Fruit fly (Drosophila melanogaster) whole organism, adult: ENCODE results near the gene CG14262.
A peak's percentile ranks its signal among the peaks of the same experiment; 100 is the strongest.

Experiments used
- CG11617 ChIP-seq: fragments of 200-800 bp; sonication (Bioruptor generic); optimal IDR thresholded peaks from 2 replicates; lab custom pipeline; 2017; ENCODE audit warnings: mild to moderate bottlenecking, missing biosample characterization, missing genetic modification reagents, missing genetic modification characterization
- CG12768 ChIP-seq: fragments of 200-800 bp; sonication (Bioruptor generic); optimal IDR thresholded peaks from 2 replicates; lab custom pipeline; 2017; ENCODE audit warnings: missing biosample characterization, missing genetic modification characterization, mild to moderate bottlenecking, moderate library complexity, missing genetic modification reagents
- CG14711 ChIP-seq: fragments of 200-800 bp; sonication (Bioruptor generic); optimal IDR thresholded peaks from 2 replicates; lab custom pipeline; 2018; ENCODE audit warnings: missing biosample characterization, mild to moderate bottlenecking, missing genetic modification characterization, moderate library complexity
- CG1620 ChIP-seq: fragments of 200-800 bp; sonication (Bioruptor generic); optimal IDR thresholded peaks from 2 replicates; lab custom pipeline; 2016; ENCODE audit warnings: missing biosample characterization, missing genetic modification characterization
- CG33017 ChIP-seq: fragments of 200-800 bp; sonication (Bioruptor generic); optimal IDR thresholded peaks from 2 replicates; lab custom pipeline; 2018; ENCODE audit warnings: missing biosample characterization, mild to moderate bottlenecking, missing genetic modification characterization, moderate library complexity
- CG5204 ChIP-seq: fragments of 200-800 bp; sonication (Bioruptor generic); optimal IDR thresholded peaks from 2 replicates; lab custom pipeline; 2016; ENCODE audit warnings: missing biosample characterization, missing genetic modification characterization
- CG7045 ChIP-seq: fragments of 200-800 bp; sonication (Bioruptor generic); optimal IDR thresholded peaks from 2 replicates; lab custom pipeline; 2017; ENCODE audit warnings: missing biosample characterization, mild to moderate bottlenecking, missing genetic modification characterization
- CG7101 ChIP-seq: fragments of 200-800 bp; sonication (Bioruptor generic); optimal IDR thresholded peaks from 2 replicates; lab custom pipeline; 2018; ENCODE audit warnings: missing biosample characterization, mild to moderate bottlenecking, missing genetic modification characterization, moderate library complexity
- Clk ChIP-seq: fragments of 200-800 bp; sonication (Bioruptor generic); optimal IDR thresholded peaks from 2 replicates; lab custom pipeline; 2017; ENCODE audit warnings: missing biosample characterization, missing genetic modification characterization
- Crg-1 ChIP-seq: fragments of 200-800 bp; sonication (Bioruptor generic); optimal IDR thresholded peaks from 2 replicates; lab custom pipeline; 2016; ENCODE audit warnings: missing biosample characterization, missing genetic modification characterization
- Hr96 ChIP-seq: fragments of 200-800 bp; sonication (Bioruptor generic); optimal IDR thresholded peaks from 2 replicates; lab custom pipeline; 2016; ENCODE audit warnings: missing biosample characterization, missing genetic modification characterization
- Mnt ChIP-seq: fragments of 200-800 bp; sonication (Bioruptor generic); optimal IDR thresholded peaks from 2 replicates; lab custom pipeline; 2016; ENCODE audit warnings: missing biosample characterization, mild to moderate bottlenecking, missing genetic modification characterization
- bab1 ChIP-seq: fragments of 200-800 bp; sonication (Bioruptor generic); optimal IDR thresholded peaks from 3 replicates; lab custom pipeline; 2019; ENCODE audit warnings: missing biosample characterization, mild to moderate bottlenecking, missing genetic modification characterization, moderate library complexity
- cic ChIP-seq: fragments of 200-800 bp; sonication (Bioruptor generic); optimal IDR thresholded peaks from 2 replicates; lab custom pipeline; 2017; ENCODE audit warnings: missing biosample characterization, mild to moderate bottlenecking, missing genetic modification characterization, moderate library complexity
- cnc ChIP-seq, 2 experiments: fragments of >200 bp; optimal IDR thresholded peaks; 2 replicates each; lab custom pipeline; 2017
- kay ChIP-seq: fragments of 200-800 bp; sonication (Bioruptor generic); peaks from one replicate; lab custom pipeline; 2016; ENCODE audit warnings: missing biosample characterization, missing genetic modification characterization, borderline replicate concordance
- ovo ChIP-seq: fragments of 200-800 bp; sonication (Bioruptor generic); optimal IDR thresholded peaks from 2 replicates; lab custom pipeline; 2016; ENCODE audit warnings: missing biosample characterization, missing genetic modification characterization
- pad ChIP-seq: fragments of 200-800 bp; sonication (Bioruptor generic); optimal IDR thresholded peaks from 3 replicates; lab custom pipeline; 2017; ENCODE audit warnings: missing biosample characterization, missing genetic modification characterization, mild to moderate bottlenecking, moderate library complexity, missing genetic modification reagents
- tj ChIP-seq: fragments of 200-800 bp; sonication (Bioruptor generic); optimal IDR thresholded peaks from 3 replicates; lab custom pipeline; 2017; ENCODE audit warnings: missing biosample characterization, mild to moderate bottlenecking, missing genetic modification characterization, moderate library complexity
- toe ChIP-seq: fragments of 200-800 bp; sonication (Bioruptor generic); optimal IDR thresholded peaks from 2 replicates; lab custom pipeline; 2016; ENCODE audit warnings: missing biosample characterization, missing genetic modification characterization

Gene CG14262

DNA sequence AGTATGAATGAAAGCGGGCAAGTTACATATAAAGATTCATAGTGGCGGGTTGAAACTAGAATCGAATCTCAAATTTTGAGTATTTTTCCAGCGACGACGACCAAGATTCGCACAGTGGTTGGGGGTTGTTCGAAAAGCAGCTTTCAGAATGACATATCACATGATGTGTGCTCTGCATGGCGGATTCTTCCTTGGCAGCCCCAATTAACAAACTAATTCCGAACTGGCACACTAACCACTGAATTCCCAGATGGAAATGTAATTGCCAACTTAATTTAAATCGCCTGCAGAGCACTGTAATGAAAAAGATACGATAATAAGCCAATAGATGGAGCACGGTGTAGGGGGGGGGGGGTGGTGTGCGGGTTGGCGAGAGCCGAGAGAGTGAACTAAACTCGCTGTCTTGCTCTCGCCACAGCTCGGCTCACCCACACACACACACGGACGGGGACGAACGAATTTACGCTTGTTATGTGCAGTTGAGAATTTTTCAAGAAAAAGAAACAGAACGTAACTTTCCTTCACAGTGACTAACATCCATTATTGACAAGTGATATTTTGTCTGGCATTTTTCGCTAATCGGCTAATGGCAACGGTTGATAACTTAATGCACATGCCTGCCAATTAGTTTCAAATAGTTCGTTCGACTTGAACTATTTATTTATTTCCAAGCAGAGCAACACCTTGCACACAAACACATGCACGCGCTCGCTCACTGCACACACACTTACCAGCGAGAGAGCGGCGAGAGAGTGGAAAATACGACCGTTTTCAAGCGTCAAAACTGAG is 16.0 kb upstream of the CG14262 start:
- peak; percentile 74 for TF ChIP-seq CG11617 (GFP tag; lab: Kevin White, UChicago)
- peak; percentile 96 for TF ChIP-seq cic
- peak; percentile 90 for TF ChIP-seq CG7101 (tag; lab: Kevin White, UChicago)
- peak; percentile 58 for TF ChIP-seq toe (GFP tag; lab: Kevin White, UChicago)
- peak; percentile 70 for TF ChIP-seq Mnt (GFP tag; lab: Kevin White, UChicago)
- TF ChIP-seq pad (GFP tag; lab: Kevin White, UChicago) = peak; percentile 63
- peak; percentile 83 for TF ChIP-seq CG14711 (tag; lab: Kevin White, UChicago)
- TF ChIP-seq CG12768 = peak; percentile 93
- peak; percentile 19 for TF ChIP-seq ovo (GFP tag; lab: Kevin White, UChicago)
- peak; percentile 52 for TF ChIP-seq tj (GFP tag; lab: Kevin White, UChicago)
- TF ChIP-seq CG33017 = peak; percentile 92
- peak; percentile 81 for TF ChIP-seq bab1 (GFP tag; lab: Kevin White, UChicago)
- no peak for TF ChIP-seq kay
- TF ChIP-seq Crg-1 (GFP tag; lab: Kevin White, UChicago) = peak; percentile 81
- no peak for TF ChIP-seq cnc (optimal IDR thresholded peaks at IDR 0.05; lab: Kevin White, UChicago)
- peak; percentile 47 for TF ChIP-seq CG1620 (GFP tag; lab: Kevin White, UChicago)
- peak; percentile 70 for TF ChIP-seq Clk (GFP tag; lab: Kevin White, UChicago)
- peak; percentile 87 for TF ChIP-seq Hr96 (GFP tag; lab: Kevin White, UChicago)
- peak; percentile 81 for TF ChIP-seq CG7045 (GFP tag; lab: Kevin White, UChicago)
- TF ChIP-seq CG5204 = peak; percentile 79

- TF ChIP-seq CG7101 (tag; lab: Kevin White, UChicago) (no peak), CG14711 (tag; lab: Kevin White, UChicago) (no peak), Clk (GFP tag; lab: Kevin White, UChicago) (no peak), CG5204 (no peak), cnc (optimal IDR thresholded peaks at IDR 0.05; lab: Kevin White, UChicago) (no peak), kay (no peak), Hr96 (GFP tag; lab: Kevin White, UChicago) (no peak), CG7045 (GFP tag; lab: Kevin White, UChicago) (no peak), CG33017 (no peak)
Observed at dm6 chr3R:27279478-27279877, 14.2 kb upstream of the CG14262 start.

dm6 chr3R:27274533-27275447 is 9.6 kb upstream of the CG14262 start, which contains the start of gene CG5938:
Gene CG5938 (plus strand): TSS chr3R:27274794.
- no peak for TF ChIP-seq Hr96 (GFP tag; lab: Kevin White, UChicago)
- peak; percentile 22 for TF ChIP-seq CG7101 (tag; lab: Kevin White, UChicago)
- TF ChIP-seq CG11617 (GFP tag; lab: Kevin White, UChicago) = peak; percentile 36
- peak; percentile 20 for TF ChIP-seq ovo (GFP tag; lab: Kevin White, UChicago)
- TF ChIP-seq CG33017 = peak; percentile 12
- TF ChIP-seq cnc (optimal IDR thresholded peaks at IDR 0.05; lab: Kevin White, UChicago) = no peak
- TF ChIP-seq toe (GFP tag; lab: Kevin White, UChicago) = peak; percentile 36
- peak; percentile 72 for TF ChIP-seq CG12768
- peak; percentile 40 for TF ChIP-seq Mnt (GFP tag; lab: Kevin White, UChicago)
- TF ChIP-seq CG14711 (tag; lab: Kevin White, UChicago) = peak; percentile 58
- no peak for TF ChIP-seq kay
- peak; percentile 24 for TF ChIP-seq tj (GFP tag; lab: Kevin White, UChicago)
- TF ChIP-seq cic = peak; percentile 78
- no peak for TF ChIP-seq Clk (GFP tag; lab: Kevin White, UChicago)
- TF ChIP-seq pad (GFP tag; lab: Kevin White, UChicago) = peak; percentile 64
- no peak for TF ChIP-seq Crg-1 (GFP tag; lab: Kevin White, UChicago)
- TF ChIP-seq CG7045 (GFP tag; lab: Kevin White, UChicago) = peak; percentile 16
- no peak for TF ChIP-seq CG1620 (GFP tag; lab: Kevin White, UChicago)
- TF ChIP-seq CG5204 = no peak
- TF ChIP-seq bab1 (GFP tag; lab: Kevin White, UChicago) = no peak

DNA sequence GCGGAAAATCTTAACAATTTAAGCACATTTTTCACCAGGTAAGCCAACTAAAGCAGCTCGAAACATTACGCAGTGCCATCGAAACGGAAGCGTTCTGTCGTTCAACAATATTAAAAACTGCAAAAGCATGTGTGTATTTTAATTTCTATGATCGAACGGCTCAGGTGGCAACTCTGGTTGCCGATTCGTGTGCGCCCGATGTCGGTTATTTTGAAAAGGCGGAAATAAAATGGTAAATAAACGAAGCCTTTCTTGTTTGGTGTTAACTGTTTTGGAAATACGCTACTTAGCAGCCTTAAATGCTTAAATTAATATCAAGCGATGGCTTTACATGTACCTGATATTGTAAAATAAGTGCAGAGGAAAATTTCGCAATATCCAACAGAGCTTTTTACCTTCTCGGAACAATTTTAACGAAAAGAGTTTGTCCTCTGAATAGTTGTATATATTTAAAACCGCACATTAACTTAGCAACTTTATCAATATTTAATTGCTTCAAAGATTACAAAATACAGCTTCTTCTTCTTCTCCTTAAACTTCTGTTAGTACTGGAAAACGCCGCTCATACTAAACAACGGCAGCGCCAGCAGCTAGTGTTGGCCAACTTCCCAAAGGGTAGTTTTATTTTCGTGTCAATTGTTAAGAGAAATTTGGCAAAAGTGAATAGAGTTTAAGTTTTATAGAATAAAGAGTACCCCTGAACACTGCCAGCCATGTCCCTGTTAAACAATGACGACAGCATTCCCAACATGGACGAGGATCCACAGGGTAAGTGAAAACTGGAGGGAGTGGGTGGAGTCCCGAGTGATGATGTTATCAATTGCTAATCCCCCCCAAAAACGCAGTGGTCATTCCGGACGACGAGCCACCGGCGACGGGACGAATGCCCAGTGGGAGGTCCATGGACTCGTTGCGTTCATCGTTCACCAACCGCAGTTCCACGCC is 8.2 kb upstream of the CG14262 start, which contains the start of gene CG5934:
TSS of gene CG5934 (plus strand) at position 588 of the 945 bp plus-strand sequence.
- peak; percentile 82 for TF ChIP-seq Crg-1 (GFP tag; lab: Kevin White, UChicago)
- no peak for TF ChIP-seq cnc (optimal IDR thresholded peaks at IDR 0.05; lab: Kevin White, UChicago)
- TF ChIP-seq toe (GFP tag; lab: Kevin White, UChicago) = peak; percentile 36
- peak; percentile 18 for TF ChIP-seq CG11617 (GFP tag; lab: Kevin White, UChicago)
- TF ChIP-seq Hr96 (GFP tag; lab: Kevin White, UChicago) = peak; percentile 71
- TF ChIP-seq CG12768 = peak; percentile 71
- no peak for TF ChIP-seq ovo (GFP tag; lab: Kevin White, UChicago)
- no peak for TF ChIP-seq kay
- TF ChIP-seq Clk (GFP tag; lab: Kevin White, UChicago) = peak; percentile 1
- no peak for TF ChIP-seq bab1 (GFP tag; lab: Kevin White, UChicago)
- TF ChIP-seq cic = peak; percentile 33
- no peak for TF ChIP-seq CG5204
- TF ChIP-seq CG7101 (tag; lab: Kevin White, UChicago) = peak; percentile 65
- peak; percentile 80 for TF ChIP-seq CG14711 (tag; lab: Kevin White, UChicago)
- peak; percentile 86 for TF ChIP-seq CG1620 (GFP tag; lab: Kevin White, UChicago)
- TF ChIP-seq pad (GFP tag; lab: Kevin White, UChicago) = peak; percentile 64
- TF ChIP-seq tj (GFP tag; lab: Kevin White, UChicago) = no peak
- peak; percentile 21 for TF ChIP-seq CG33017
- peak; percentile 30 for TF ChIP-seq CG7045 (GFP tag; lab: Kevin White, UChicago)
- peak; percentile 64 for TF ChIP-seq Mnt (GFP tag; lab: Kevin White, UChicago)
